Worm (Caenorhabditis elegans) whole organism, late embryonic: ENCODE data around the gene unc-27.

Source experiments
- C08G9.2 ChIP-seq: sonication (generic microtip); optimal IDR thresholded peaks from 2 replicates; lab custom pipeline; 2016; ENCODE audit warnings: mild to moderate bottlenecking, missing genetic modification characterization, moderate library complexity, missing compliant biosample characterization
- C38D4.7 ChIP-seq: fragments of 200-800 bp; sonication (Bioruptor generic); optimal IDR thresholded peaks from 2 replicates; lab custom pipeline; 2018; ENCODE audit warnings: mild to moderate bottlenecking, missing genetic modification characterization, moderate library complexity, missing compliant biosample characterization
- K09A11.1 ChIP-seq: sonication (generic microtip); optimal IDR thresholded peaks from 2 replicates; lab custom pipeline; 2017; ENCODE audit warnings: antibody characterized with exemption, mild to moderate bottlenecking, missing genetic modification characterization, missing compliant biosample characterization; ENCODE audit not compliant: insufficient read depth
- T23F11.4 ChIP-seq: fragments of 200-800 bp; sonication (Bioruptor generic); optimal IDR thresholded peaks from 2 replicates; lab custom pipeline; 2018; ENCODE audit warnings: mild to moderate bottlenecking, missing genetic modification characterization, missing compliant biosample characterization
- ceh-14 ChIP-seq: sonication (generic microtip); optimal IDR thresholded peaks from 2 replicates; lab custom pipeline; 2016; ENCODE audit warnings: missing genotype, missing genetic modification characterization, missing compliant biosample characterization
- ceh-19 ChIP-seq: fragments of 200-800 bp; sonication (Bioruptor generic); optimal IDR thresholded peaks from 2 replicates; lab custom pipeline; 2018; ENCODE audit warnings: mild to moderate bottlenecking, missing genetic modification characterization, missing compliant biosample characterization
- ceh-2 ChIP-seq: sonication (generic microtip); optimal IDR thresholded peaks from 2 replicates; lab custom pipeline; 2016; ENCODE audit warnings: missing genotype, missing genetic modification characterization, missing compliant biosample characterization
- ceh-22 ChIP-seq: sonication (generic microtip); optimal IDR thresholded peaks from 2 replicates; lab custom pipeline; 2017; ENCODE audit warnings: missing biosample characterization, missing genetic modification characterization
- ceh-24 ChIP-seq: sonication (generic microtip); optimal IDR thresholded peaks from 2 replicates; lab custom pipeline; 2016; ENCODE audit warnings: mild to moderate bottlenecking, missing genetic modification characterization, missing compliant biosample characterization
- ceh-31 ChIP-seq: sonication (generic microtip); optimal IDR thresholded peaks from 2 replicates; lab custom pipeline; 2016; ENCODE audit warnings: missing genetic modification characterization, missing compliant biosample characterization
- ceh-34 ChIP-seq: sonication (generic microtip); optimal IDR thresholded peaks from 2 replicates; lab custom pipeline; 2016; ENCODE audit warnings: mild to moderate bottlenecking, missing genetic modification characterization, missing compliant biosample characterization
- ceh-48 ChIP-seq: sonication (generic microtip); optimal IDR thresholded peaks from 2 replicates; lab custom pipeline; 2016; ENCODE audit warnings: missing genetic modification characterization, inconsistent platforms, missing compliant biosample characterization
- ceh-6 ChIP-seq: fragments of 200-800 bp; sonication (Bioruptor generic); optimal IDR thresholded peaks from 2 replicates; lab custom pipeline; 2018; ENCODE audit warnings: mild to moderate bottlenecking, missing genetic modification characterization, missing compliant biosample characterization
- ceh-9 ChIP-seq: sonication (generic microtip); optimal IDR thresholded peaks from 2 replicates; lab custom pipeline; 2016; ENCODE audit warnings: mild to moderate bottlenecking, missing genetic modification characterization, inconsistent platforms, missing compliant biosample characterization
- dve-1 ChIP-seq: sonication (generic microtip); optimal IDR thresholded peaks from 2 replicates; lab custom pipeline; 2017; ENCODE audit warnings: antibody characterized with exemption, mild to moderate bottlenecking, missing genetic modification characterization, missing compliant biosample characterization
- elt-2 ChIP-seq: sonication (generic microtip); optimal IDR thresholded peaks from 2 replicates; lab custom pipeline; 2016; ENCODE audit warnings: missing genetic modification reagents, missing genetic modification characterization, missing compliant biosample characterization
- elt-4 ChIP-seq: sonication (generic microtip); optimal IDR thresholded peaks from 2 replicates; lab custom pipeline; 2016; ENCODE audit warnings: missing genetic modification characterization, missing compliant biosample characterization
- eyg-1 ChIP-seq: sonication (generic microtip); optimal IDR thresholded peaks from 2 replicates; lab custom pipeline; 2016; ENCODE audit warnings: missing genotype, missing genetic modification characterization, missing compliant biosample characterization
- fax-1 ChIP-seq: sonication (generic microtip); optimal IDR thresholded peaks from 2 replicates; lab custom pipeline; 2016; ENCODE audit warnings: missing genotype, missing genetic modification characterization, missing compliant biosample characterization
- fkh-10 ChIP-seq: fragments of 150-350 bp; optimal IDR thresholded peaks from 2 replicates; lab custom pipeline; 2014; ENCODE audit warnings: missing biosample characterization, missing genetic modification reagents, missing genetic modification characterization
- fkh-6 ChIP-seq: sonication (generic microtip); optimal IDR thresholded peaks from 2 replicates; lab custom pipeline; 2016; ENCODE audit warnings: missing genetic modification characterization, missing compliant biosample characterization
- hlh-30 ChIP-seq: sonication (generic microtip); optimal IDR thresholded peaks from 2 replicates; lab custom pipeline; 2017; ENCODE audit warnings: antibody characterized with exemption, missing genetic modification characterization, missing compliant biosample characterization; ENCODE audit not compliant: insufficient read depth
- hlh-6 ChIP-seq: sonication (generic microtip); optimal IDR thresholded peaks from 2 replicates; lab custom pipeline; 2016; ENCODE audit warnings: missing genotype, missing genetic modification characterization, missing compliant biosample characterization
- lim-6 ChIP-seq: sonication (generic microtip); optimal IDR thresholded peaks from 2 replicates; lab custom pipeline; 2016; ENCODE audit warnings: missing genetic modification characterization, missing compliant biosample characterization
- lin-11 ChIP-seq: fragments of 200-800 bp; sonication (Bioruptor generic); optimal IDR thresholded peaks from 2 replicates; lab custom pipeline; 2018; ENCODE audit warnings: mild to moderate bottlenecking, missing genetic modification characterization, missing compliant biosample characterization
- madf-2 ChIP-seq: sonication (generic microtip); optimal IDR thresholded peaks from 2 replicates; lab custom pipeline; 2017; ENCODE audit warnings: missing genetic modification characterization, missing compliant biosample characterization
- nfya-1 ChIP-seq: sonication (generic microtip); optimal IDR thresholded peaks from 2 replicates; lab custom pipeline; 2017; ENCODE audit warnings: missing genetic modification characterization, mild to moderate bottlenecking, missing compliant biosample characterization, antibody characterized with exemption, moderate library complexity
- pat-9 ChIP-seq: fragments of 200-800 bp; sonication (Bioruptor generic); optimal IDR thresholded peaks from 2 replicates; lab custom pipeline; 2018; ENCODE audit warnings: mild to moderate bottlenecking, missing genetic modification characterization, moderate library complexity, missing compliant biosample characterization
- pha-2 ChIP-seq: sonication (generic microtip); optimal IDR thresholded peaks from 2 replicates; lab custom pipeline; 2017; ENCODE audit warnings: mild to moderate bottlenecking, missing genetic modification characterization, missing compliant biosample characterization
- pqm-1 ChIP-seq: sonication (generic microtip); optimal IDR thresholded peaks from 2 replicates; lab custom pipeline; 2016; ENCODE audit warnings: missing genetic modification characterization, missing compliant biosample characterization
- ref-2 ChIP-seq: sonication (generic microtip); optimal IDR thresholded peaks from 2 replicates; lab custom pipeline; 2016; ENCODE audit warnings: missing genetic modification characterization, missing compliant biosample characterization
- sdc-2 ChIP-seq: sonication (generic microtip); optimal IDR thresholded peaks from 2 replicates; lab custom pipeline; 2016; ENCODE audit warnings: missing genotype, missing genetic modification characterization, missing compliant biosample characterization
- sox-2 ChIP-seq: fragments of 200-800 bp; sonication (Bioruptor generic); IDR thresholded peaks from 2 replicates; pipeline ENCODE4 v1.3.6; 2022; ENCODE audit warnings: missing genetic modification reagents, missing genetic modification characterization, missing compliant biosample characterization
- sox-4 ChIP-seq: sonication (generic microtip); optimal IDR thresholded peaks from 2 replicates; lab custom pipeline; 2017; ENCODE audit warnings: mild to moderate bottlenecking, missing genetic modification characterization, inconsistent platforms, missing compliant biosample characterization
- tbx-2 ChIP-seq: sonication (generic microtip); optimal IDR thresholded peaks from 2 replicates; lab custom pipeline; 2016; ENCODE audit warnings: missing genetic modification characterization, missing compliant biosample characterization
- tbx-7 ChIP-seq: sonication (generic microtip); optimal IDR thresholded peaks from 2 replicates; lab custom pipeline; 2016; ENCODE audit warnings: missing genotype, missing genetic modification characterization, missing compliant biosample characterization
- ttx-3 ChIP-seq: sonication (generic microtip); optimal IDR thresholded peaks from 2 replicates; lab custom pipeline; 2016; ENCODE audit warnings: missing genetic modification reagents, missing genetic modification characterization, missing compliant biosample characterization
- unc-3 ChIP-seq, 2 experiments: fragments of 200-800 bp in 1 of 2; sonication (Bioruptor generic) in 1 of 2; sonication (generic microtip) in 1 of 2; conservative IDR thresholded peaks in 1 of 2; optimal IDR thresholded peaks in 1 of 2; 2 replicates each; pipeline versions ENCODE4 v1.3.6 to Lab custom; 2016 to 2022; ENCODE audit warnings: missing compliant biosample characterization in 2 of 2, missing genetic modification characterization in 2 of 2, missing genetic modification reagents in 1 of 2
- unc-55 ChIP-seq: sonication (generic microtip); optimal IDR thresholded peaks from 2 replicates; lab custom pipeline; 2017; ENCODE audit warnings: missing biosample characterization, missing genetic modification reagents, missing genetic modification characterization
- unc-86 ChIP-seq: sonication (generic microtip); optimal IDR thresholded peaks from 2 replicates; lab custom pipeline; 2016; ENCODE audit warnings: missing genetic modification characterization, missing compliant biosample characterization

unc-27 gene

ce11 chrX:8820643-8821042 is 31.4 kb downstream of the unc-27 start:
- TF ChIP-seq fkh-6 (tag; lab: Kevin White, UChicago), result no peak
- TF ChIP-seq pat-9 (tag; lab: Kevin White, UChicago), result no peak
- TF ChIP-seq dve-1 (tag; lab: Kevin White, UChicago), result no peak
- no peak for TF ChIP-seq unc-86 (tag; lab: Kevin White, UChicago)
- no peak for TF ChIP-seq sdc-2 (tag; lab: Kevin White, UChicago)
- no peak for TF ChIP-seq ceh-22 (tag; lab: Kevin White, UChicago)
- TF ChIP-seq unc-3 (GFP tag; conservative IDR thresholded peaks at IDR 0.05; lab: Robert Waterston, UW), result no peak
- TF ChIP-seq unc-3 (tag; optimal IDR thresholded peaks at IDR 0.05; lab: Kevin White, UChicago), result no peak
- TF ChIP-seq tbx-2 (tag; lab: Kevin White, UChicago), result no peak
- TF ChIP-seq lin-11 (tag; lab: Kevin White, UChicago), result no peak

ce11 chrX:8824437-8824836 is 35.2 kb downstream of the unc-27 start, which contains the start of gene ifd-1:
Gene ifd-1 (minus strand): TSS chrX:8824448.
- TF ChIP-seq pha-2 (tag; lab: Kevin White, UChicago) (no peak), hlh-6 (tag; lab: Kevin White, UChicago) (no peak), fkh-10 (no peak), elt-4 (no peak), ceh-24 (tag; lab: Kevin White, UChicago) (no peak), nfya-1 (tag; lab: Kevin White, UChicago) (no peak), ceh-6 (GFP tag; lab: Kevin White, UChicago) (no peak), ceh-31 (tag; lab: Kevin White, UChicago) (no peak), elt-2 (tag; lab: Kevin White, UChicago) (peak; percentile 80)

DNA sequence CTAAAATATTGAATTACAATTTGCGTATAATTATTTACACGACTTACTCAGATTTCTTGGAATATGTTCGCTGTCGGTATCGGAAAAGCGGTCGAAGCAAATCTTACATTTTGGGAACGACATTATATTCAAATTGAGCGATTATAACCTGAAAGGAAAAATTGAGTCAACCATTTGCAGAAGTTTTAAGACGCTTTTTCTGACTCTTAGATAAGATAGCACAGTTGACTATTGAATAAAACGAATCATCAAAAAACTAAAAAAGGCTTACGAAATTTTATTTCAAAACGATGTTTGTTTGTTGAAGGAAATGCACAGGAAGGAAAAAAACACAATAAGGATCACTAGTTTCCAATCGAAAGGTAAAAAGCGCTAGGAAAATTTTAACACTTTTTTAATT is 39.1 kb downstream of the unc-27 start, which contains the start of gene rcs-1:
Gene rcs-1, minus strand, starts transcription at position 176 of the 400 bp plus-strand sequence.
- no peak for TF ChIP-seq ceh-19 (GFP tag; lab: Kevin White, UChicago)
- TF ChIP-seq ref-2, result no peak
- no peak for TF ChIP-seq sox-2 (GFP tag; lab: Robert Waterston, UW)
- no peak for TF ChIP-seq C08G9.2 (tag; lab: Kevin White, UChicago)
- TF ChIP-seq ceh-2, result no peak
- no peak for TF ChIP-seq K09A11.1 (tag; lab: Kevin White, UChicago)
- no peak for TF ChIP-seq ceh-31 (tag; lab: Kevin White, UChicago)
- no peak for TF ChIP-seq eyg-1
- TF ChIP-seq dve-1 (tag; lab: Kevin White, UChicago), result no peak
- no peak for TF ChIP-seq hlh-30 (tag; lab: Kevin White, UChicago)
- TF ChIP-seq ceh-48, result no peak

- TF ChIP-seq unc-55, result no peak
- TF ChIP-seq nfya-1 (tag; lab: Kevin White, UChicago), result no peak
- no peak for TF ChIP-seq ceh-14
- TF ChIP-seq tbx-7 (tag; lab: Kevin White, UChicago), result no peak
- TF ChIP-seq C38D4.7 (GFP tag; lab: Kevin White, UChicago), result no peak
- no peak for TF ChIP-seq ceh-9 (tag; lab: Kevin White, UChicago)
- no peak for TF ChIP-seq madf-2 (tag; lab: Kevin White, UChicago)
- no peak for TF ChIP-seq ceh-2
These were observed 41.9 kb downstream of the unc-27 start, which contains the start of gene C28G1.6 for ce11 chrX:8831162-8831561. Gene C28G1.6 (minus strand): TSS chrX:8831262.

- TF ChIP-seq unc-3 (GFP tag; conservative IDR thresholded peaks at IDR 0.05; lab: Robert Waterston, UW), result no peak
- no peak for TF ChIP-seq unc-3 (tag; optimal IDR thresholded peaks at IDR 0.05; lab: Kevin White, UChicago)
- no peak for TF ChIP-seq lim-6 (tag; lab: Kevin White, UChicago)
- no peak for TF ChIP-seq unc-86 (tag; lab: Kevin White, UChicago)
- no peak for TF ChIP-seq eyg-1
- TF ChIP-seq ceh-6 (GFP tag; lab: Kevin White, UChicago), result no peak
- TF ChIP-seq pqm-1 (tag; lab: Kevin White, UChicago), result no peak
- TF ChIP-seq fkh-6 (tag; lab: Kevin White, UChicago), result no peak
- no peak for TF ChIP-seq dve-1 (tag; lab: Kevin White, UChicago)
- no peak for TF ChIP-seq ttx-3
- TF ChIP-seq sox-4 (tag; lab: Kevin White, UChicago), result no peak
- no peak for TF ChIP-seq fax-1 (tag; lab: Kevin White, UChicago)
- TF ChIP-seq elt-2 (tag; lab: Kevin White, UChicago), result no peak
- TF ChIP-seq lin-11 (tag; lab: Kevin White, UChicago), result no peak
- no peak for TF ChIP-seq T23F11.4
- no peak for TF ChIP-seq ceh-48
- no peak for TF ChIP-seq ceh-34 (tag; lab: Kevin White, UChicago)
- TF ChIP-seq K09A11.1 (tag; lab: Kevin White, UChicago), result no peak
- no peak for TF ChIP-seq ceh-19 (GFP tag; lab: Kevin White, UChicago)
These were observed 46.1 kb downstream of the unc-27 start, which contains the start of gene sec-15 for ce11 chrX:8835405-8835804. Gene sec-15 (minus strand): TSS chrX:8835715.
